Fruit fly (Drosophila melanogaster): ENCODE data around the gene LKRSDH.
A peak's percentile ranks its signal among the peaks of the same experiment; 100 is the strongest.

Gene LKRSDH

DNA sequence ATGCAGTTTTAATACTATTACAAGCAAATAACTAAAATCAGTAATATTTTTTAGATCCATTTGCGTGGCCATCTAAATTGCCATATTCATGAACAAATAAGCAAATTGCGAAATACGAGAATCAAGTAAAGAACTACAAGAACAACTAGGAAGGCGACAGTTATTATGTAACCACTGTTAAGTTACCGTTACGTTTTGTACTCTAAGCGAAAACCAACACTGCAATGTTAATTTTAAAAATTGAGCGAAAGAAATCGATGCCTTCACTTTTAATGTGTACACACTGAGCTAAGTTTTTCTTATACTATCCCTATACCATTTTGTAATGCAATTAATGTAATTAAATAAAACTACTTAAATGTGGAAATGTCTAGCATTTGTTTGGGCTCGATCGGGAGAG lies 24.6 kb upstream of the LKRSDH start:
- TF ChIP-seq Dfd (GFP tag; optimal IDR thresholded peaks at IDR 0.05), result no peak
- no peak for TF ChIP-seq lola (GFP tag; optimal IDR thresholded peaks at IDR 0.05)
- TF ChIP-seq Rel (GFP tag; optimal IDR thresholded peaks at IDR 0.05), result no peak
- no peak for TF ChIP-seq Rel (tag; optimal IDR thresholded peaks at IDR 0.05)
- no peak for TF ChIP-seq GATAd (GFP tag; optimal IDR thresholded peaks at IDR 0.05)
- no peak for TF ChIP-seq Abd-B (GFP tag; optimal IDR thresholded peaks at IDR 0.05)
- TF ChIP-seq Hnf4 (GFP tag; optimal IDR thresholded peaks at IDR 0.05), result no peak
- TF ChIP-seq CG9705 (GFP tag; optimal IDR thresholded peaks at IDR 0.05), result no peak
- TF ChIP-seq Vsx2 (GFP tag; optimal IDR thresholded peaks at IDR 0.05; ENCODE audit: partially characterized antibody), result no peak
- TF ChIP-seq Hr83 (GFP tag; optimal IDR thresholded peaks at IDR 0.05; ENCODE audit: poor library complexity, severe bottlenecking), result no peak
- TF ChIP-seq jim (GFP tag; optimal IDR thresholded peaks at IDR 0.05), result no peak
- TF ChIP-seq Jra (GFP tag; optimal IDR thresholded peaks at IDR 0.05), result no peak
- TF ChIP-seq dl (GFP tag; optimal IDR thresholded peaks at IDR 0.05; ENCODE audit: insufficient read depth in 1 of 2, partially characterized antibody in 2 of 2), result no peak
- no peak for TF ChIP-seq br (GFP tag; optimal IDR thresholded peaks at IDR 0.05)
- TF ChIP-seq CG32264 (GFP tag; optimal IDR thresholded peaks at IDR 0.05), result no peak

DNA sequence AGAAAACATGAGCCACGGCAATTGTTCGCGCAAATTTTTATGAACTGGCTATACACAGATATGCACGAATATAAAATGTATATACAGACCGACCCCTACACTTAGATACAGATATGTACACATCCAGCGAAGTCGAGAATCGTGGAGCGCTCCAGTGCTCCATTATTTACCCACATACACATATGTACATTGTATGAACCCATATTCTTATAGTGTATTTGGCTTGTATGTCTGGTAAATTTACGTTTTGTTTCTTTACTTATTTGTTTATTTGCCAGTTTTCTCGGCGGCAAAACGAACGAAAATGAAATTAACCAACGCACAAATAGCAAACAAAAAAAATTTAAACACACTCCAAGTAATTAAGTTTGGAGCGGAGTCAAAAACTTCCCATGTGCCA lies 17.6 kb upstream of the LKRSDH start:
- TF ChIP-seq sage (GFP tag; optimal IDR thresholded peaks at IDR 0.05) (peak; percentile 19), OdsH (GFP tag; optimal IDR thresholded peaks at IDR 0.05) (peak; percentile 2), sv (GFP tag; optimal IDR thresholded peaks at IDR 0.05) (peak; percentile 6), Hr83 (GFP tag; optimal IDR thresholded peaks at IDR 0.05; ENCODE audit: poor library complexity, severe bottlenecking) (peak; percentile 88), Abd-B (GFP tag; optimal IDR thresholded peaks at IDR 0.05) (no peak), rgr (GFP tag; optimal IDR thresholded peaks at IDR 0.05) (peak; percentile 20), CG9705 (GFP tag; optimal IDR thresholded peaks at IDR 0.05) (peak; percentile 47), h (GFP tag; optimal IDR thresholded peaks at IDR 0.05) (peak; percentile 65), Vsx2 (GFP tag; optimal IDR thresholded peaks at IDR 0.05; ENCODE audit: partially characterized antibody) (no peak)

DNA sequence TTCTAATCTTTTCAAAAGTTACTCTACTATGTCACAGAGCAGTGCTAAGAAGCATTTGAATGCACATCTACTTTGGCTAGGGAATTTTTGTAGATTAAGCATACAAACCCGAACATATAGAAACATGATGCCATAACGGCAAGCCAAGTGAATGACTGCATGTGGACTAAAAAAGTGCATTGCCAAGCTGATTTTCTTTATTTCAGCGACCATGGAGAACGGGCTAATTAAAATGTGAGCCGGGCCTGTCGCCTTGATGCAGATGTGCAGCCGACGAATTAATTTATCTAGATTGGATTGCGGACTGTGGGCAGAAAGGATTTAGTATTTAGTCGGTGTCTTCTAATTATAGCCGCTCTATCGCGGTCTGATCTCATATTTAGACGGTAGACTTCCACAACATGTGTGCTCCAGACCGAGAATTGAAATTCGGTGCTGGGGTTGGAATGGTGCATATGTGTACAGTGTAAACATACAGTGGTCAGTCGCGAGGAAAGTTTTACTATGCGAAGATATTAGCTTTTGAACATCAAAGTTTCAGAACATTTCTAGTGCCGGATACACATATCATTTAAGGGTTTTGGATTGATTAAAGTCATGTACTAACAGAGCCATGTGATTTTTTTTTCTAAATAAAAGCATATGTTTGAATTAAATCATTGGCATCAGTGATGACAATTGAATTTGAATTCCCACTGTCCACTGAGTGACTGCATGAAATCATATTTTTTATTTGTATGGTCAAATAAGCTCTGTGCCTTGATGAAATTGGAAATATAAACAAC lies 17.0 kb upstream of the LKRSDH start:
- TF ChIP-seq fru (GFP tag; optimal IDR thresholded peaks at IDR 0.05) (peak; percentile 0), psq (GFP tag; optimal IDR thresholded peaks at IDR 0.05) (no peak)

DNA sequence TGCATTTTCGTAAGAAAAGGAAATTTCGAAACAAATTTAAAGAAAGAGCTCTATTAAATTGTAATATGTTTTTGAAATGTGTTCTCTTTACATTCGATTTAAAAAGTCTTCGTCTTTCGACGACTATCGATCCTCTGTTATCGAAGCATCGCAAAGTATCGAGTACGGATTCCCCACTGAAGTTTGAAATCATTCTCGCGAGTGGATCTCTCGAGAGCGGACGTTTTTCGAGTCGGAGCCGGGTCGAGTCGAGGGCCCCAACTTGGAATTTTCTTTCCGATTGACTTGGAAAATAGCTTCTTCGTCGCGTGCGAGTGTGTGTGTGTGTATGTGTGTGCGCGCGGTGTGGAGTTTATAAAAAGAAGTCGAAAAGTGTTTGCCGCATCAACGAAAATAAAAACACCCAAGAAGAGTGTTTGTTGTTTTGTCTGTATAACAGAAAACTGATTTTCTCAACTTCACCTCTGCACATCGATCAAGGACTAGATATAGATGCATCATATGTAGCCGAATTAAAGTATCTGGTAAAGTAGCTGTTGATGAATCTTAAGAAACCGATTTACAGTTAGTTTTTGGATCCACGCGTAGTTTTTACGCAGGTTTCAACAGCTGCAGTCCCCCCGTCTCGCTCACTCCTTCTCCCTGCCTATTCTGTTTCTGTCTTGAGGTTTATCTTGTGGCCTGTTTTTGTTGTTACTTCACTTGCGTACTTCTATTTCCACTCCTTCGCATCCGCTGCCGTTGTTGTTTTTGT lies 15.7 kb upstream of the LKRSDH start, which contains the start of gene LanB1:
Gene LanB1, plus strand, starts transcription at position 190 of the 754 bp plus-strand sequence.
- TF ChIP-seq pan (optimal IDR thresholded peaks at IDR 0.05) (no peak), Sp1 (GFP tag; optimal IDR thresholded peaks at IDR 0.05) (peak; percentile 5), ey (GFP tag; optimal IDR thresholded peaks at IDR 0.05) (no peak), tai (GFP tag; optimal IDR thresholded peaks at IDR 0.05) (no peak), Hr78 (GFP tag; optimal IDR thresholded peaks at IDR 0.05) (no peak), CG9705 (GFP tag; optimal IDR thresholded peaks at IDR 0.05) (no peak), fru (GFP tag; optimal IDR thresholded peaks at IDR 0.05) (no peak), dsf (GFP tag; optimal IDR thresholded peaks at IDR 0.05; ENCODE audit: borderline replicate concordance) (no peak), foxo (GFP tag; optimal IDR thresholded peaks at IDR 0.05) (peak in 1 of 2 experiments; percentile 4), Rel (GFP tag; optimal IDR thresholded peaks at IDR 0.05) (no peak), Rel (tag; optimal IDR thresholded peaks at IDR 0.05) (peak; percentile 74), h (GFP tag; optimal IDR thresholded peaks at IDR 0.05) (no peak), Hr83 (GFP tag; optimal IDR thresholded peaks at IDR 0.05; ENCODE audit: poor library complexity, severe bottlenecking) (peak; percentile 48), Dif (GFP tag; optimal IDR thresholded peaks at IDR 0.05; ENCODE audit: partially characterized antibody) (peak; percentile 36), Abd-B (GFP tag; optimal IDR thresholded peaks at IDR 0.05) (no peak), psq (GFP tag; optimal IDR thresholded peaks at IDR 0.05) (peak; percentile 88), Hnf4 (GFP tag; optimal IDR thresholded peaks at IDR 0.05) (no peak), N (GFP tag; optimal IDR thresholded peaks at IDR 0.05) (no peak), dmrt93B (GFP tag; optimal IDR thresholded peaks at IDR 0.05) (no peak)
